Fruit fly (Drosophila melanogaster): ENCODE data around the gene Cen.

The Cen gene

dm6 chr2L:20700534-20701239 lies 19.0 kb upstream of the Cen start:
- TF ChIP-seq Mnt (GFP tag; optimal IDR thresholded peaks at IDR 0.05) (no peak), CG11617 (GFP tag; optimal IDR thresholded peaks at IDR 0.05) (no peak), kay (GFP tag; ENCODE audit: borderline replicate concordance) (no peak), CG7045 (GFP tag; optimal IDR thresholded peaks at IDR 0.05) (no peak), Crg-1 (GFP tag; optimal IDR thresholded peaks at IDR 0.05) (no peak), cnc (optimal IDR thresholded peaks at IDR 0.05) (no peak), CG33017 (tag; optimal IDR thresholded peaks at IDR 0.05) (no peak), cic (GFP tag; optimal IDR thresholded peaks at IDR 0.05) (no peak), tj (GFP tag; optimal IDR thresholded peaks at IDR 0.05) (no peak), ovo (GFP tag; optimal IDR thresholded peaks at IDR 0.05) (no peak), bab1 (GFP tag; optimal IDR thresholded peaks at IDR 0.05) (no peak), CG1620 (GFP tag; optimal IDR thresholded peaks at IDR 0.05) (no peak), pad (GFP tag; optimal IDR thresholded peaks at IDR 0.05) (no peak), Hr96 (GFP tag; optimal IDR thresholded peaks at IDR 0.05) (no peak), CG14711 (tag; optimal IDR thresholded peaks at IDR 0.05) (no peak)

- TF ChIP-seq bab1 (GFP tag; optimal IDR thresholded peaks at IDR 0.05) (no peak), Clk (GFP tag; optimal IDR thresholded peaks at IDR 0.05) (no peak), tj (GFP tag; optimal IDR thresholded peaks at IDR 0.05) (peak; percentile 36)
Measured at dm6 chr2L:20695066-20695465, 13.4 kb upstream of the Cen start.

dm6 chr2L:20690055-20690454 lies 8.4 kb upstream of the Cen start:
- TF ChIP-seq ovo (GFP tag; optimal IDR thresholded peaks at IDR 0.05) (no peak), CG33017 (tag; optimal IDR thresholded peaks at IDR 0.05) (no peak), Clk (GFP tag; optimal IDR thresholded peaks at IDR 0.05) (no peak), CG5204 (GFP tag; optimal IDR thresholded peaks at IDR 0.05) (no peak), Crg-1 (GFP tag; optimal IDR thresholded peaks at IDR 0.05) (no peak), CG11617 (GFP tag; optimal IDR thresholded peaks at IDR 0.05) (no peak), Mnt (GFP tag; optimal IDR thresholded peaks at IDR 0.05) (no peak), CG7045 (GFP tag; optimal IDR thresholded peaks at IDR 0.05) (no peak), toe (GFP tag; optimal IDR thresholded peaks at IDR 0.05) (no peak), CG12768 (GFP tag; optimal IDR thresholded peaks at IDR 0.05) (no peak), cic (GFP tag; optimal IDR thresholded peaks at IDR 0.05) (no peak), kay (GFP tag; ENCODE audit: borderline replicate concordance) (no peak), Hr96 (GFP tag; optimal IDR thresholded peaks at IDR 0.05) (no peak), CG14711 (tag; optimal IDR thresholded peaks at IDR 0.05) (no peak), tj (GFP tag; optimal IDR thresholded peaks at IDR 0.05) (no peak), CG7101 (tag; optimal IDR thresholded peaks at IDR 0.05) (no peak), bab1 (GFP tag; optimal IDR thresholded peaks at IDR 0.05) (no peak), CG1620 (GFP tag; optimal IDR thresholded peaks at IDR 0.05) (no peak), cnc (optimal IDR thresholded peaks at IDR 0.05) (no peak)

- TF ChIP-seq tj (GFP tag; optimal IDR thresholded peaks at IDR 0.05) (no peak), Hr96 (GFP tag; optimal IDR thresholded peaks at IDR 0.05) (no peak), CG33017 (tag; optimal IDR thresholded peaks at IDR 0.05) (no peak), CG14711 (tag; optimal IDR thresholded peaks at IDR 0.05) (no peak), bab1 (GFP tag; optimal IDR thresholded peaks at IDR 0.05) (no peak), CG11617 (GFP tag; optimal IDR thresholded peaks at IDR 0.05) (no peak), CG7101 (tag; optimal IDR thresholded peaks at IDR 0.05) (no peak), cic (GFP tag; optimal IDR thresholded peaks at IDR 0.05) (no peak)
Measured at dm6 chr2L:20688722-20689121, 7.1 kb upstream of the Cen start.

dm6 chr2L:20682136-20682733 lies 589 bp upstream of the Cen start, which contains the start of gene CG2617:
Gene CG2617 (plus strand): TSS chr2L:20682368.
- no peak for TF ChIP-seq CG5204 (GFP tag; optimal IDR thresholded peaks at IDR 0.05)
- peak; percentile 24 for TF ChIP-seq CG11617 (GFP tag; optimal IDR thresholded peaks at IDR 0.05)

DNA sequence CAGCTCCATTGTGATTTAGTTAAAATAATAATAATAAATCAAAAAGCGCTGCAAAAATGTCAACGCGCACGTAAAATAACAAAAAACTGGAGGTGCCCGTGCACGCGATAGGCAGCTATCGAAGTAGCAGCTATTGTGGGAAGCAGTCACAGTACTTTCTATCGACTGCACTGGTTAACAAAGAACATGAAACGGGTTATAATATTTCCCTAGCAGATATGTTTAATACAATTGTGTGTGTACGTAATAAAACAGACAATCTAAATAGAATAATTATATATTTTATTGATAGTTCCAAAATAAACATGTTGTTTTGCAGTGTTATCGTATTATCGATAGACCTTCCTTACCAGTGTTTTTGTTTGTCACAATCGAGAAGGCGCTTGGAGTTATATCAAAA lies 5.8 kb downstream of the Cen start, which contains the start of the genes CG31678 and IKKepsilon:
CG31678 (minus strand) TSS at position 67 of the 400 bp plus-strand sequence.
IKKepsilon (plus strand) TSS at position 171 of the 400 bp plus-strand sequence.
- TF ChIP-seq CG1620 (GFP tag; optimal IDR thresholded peaks at IDR 0.05) = peak; percentile 10
- no peak for TF ChIP-seq Clk (GFP tag; optimal IDR thresholded peaks at IDR 0.05)
- TF ChIP-seq CG11617 (GFP tag; optimal IDR thresholded peaks at IDR 0.05) = peak; percentile 23
- TF ChIP-seq CG7101 (tag; optimal IDR thresholded peaks at IDR 0.05) = peak; percentile 37
- peak; percentile 15 for TF ChIP-seq pad (GFP tag; optimal IDR thresholded peaks at IDR 0.05)
- TF ChIP-seq kay (GFP tag; ENCODE audit: borderline replicate concordance) = peak; percentile 64
- no peak for TF ChIP-seq ovo (GFP tag; optimal IDR thresholded peaks at IDR 0.05)
- TF ChIP-seq Mnt (GFP tag; optimal IDR thresholded peaks at IDR 0.05) = peak; percentile 46
- TF ChIP-seq CG14711 (tag; optimal IDR thresholded peaks at IDR 0.05) = peak; percentile 45
- no peak for TF ChIP-seq CG5204 (GFP tag; optimal IDR thresholded peaks at IDR 0.05)
- no peak for TF ChIP-seq CG12768 (GFP tag; optimal IDR thresholded peaks at IDR 0.05)
- TF ChIP-seq Crg-1 (GFP tag; optimal IDR thresholded peaks at IDR 0.05) = peak; percentile 23
- TF ChIP-seq CG33017 (tag; optimal IDR thresholded peaks at IDR 0.05) = peak; percentile 29
- TF ChIP-seq cnc (optimal IDR thresholded peaks at IDR 0.05) = no peak
- TF ChIP-seq bab1 (GFP tag; optimal IDR thresholded peaks at IDR 0.05) = peak; percentile 58
- TF ChIP-seq Hr96 (GFP tag; optimal IDR thresholded peaks at IDR 0.05) = no peak
- peak; percentile 13 for TF ChIP-seq CG7045 (GFP tag; optimal IDR thresholded peaks at IDR 0.05)
- peak; percentile 21 for TF ChIP-seq tj (GFP tag; optimal IDR thresholded peaks at IDR 0.05)
- TF ChIP-seq cic (GFP tag; optimal IDR thresholded peaks at IDR 0.05) = peak; percentile 47
- TF ChIP-seq toe (GFP tag; optimal IDR thresholded peaks at IDR 0.05) = peak; percentile 20

Data from whole organism, adult.